Fruit fly (Drosophila melanogaster): Measurements from ENCODE around the gene Uqcc1.

The Uqcc1 gene

dm6 chr3L:6911219-6911618, 46.7 kb downstream of the Uqcc1 start:
- no peak for TF ChIP-seq noc (tag; optimal IDR thresholded peaks at IDR 0.05)

All from whole organism, larva.